Fruit fly (Drosophila melanogaster): ENCODE results near the gene lectin-24A.

dm6 chr2L:3754835-3755547 is 37.4 kb upstream of the lectin-24A start:
- no peak for TF ChIP-seq Myc (optimal IDR thresholded peaks at IDR 0.05)
- no peak for TF ChIP-seq psq (optimal IDR thresholded peaks at IDR 0.05)
